Fruit fly (Drosophila melanogaster) whole organism, adult: ENCODE results near the gene CG42762.

Experiments
- CG11617 ChIP-seq: fragments of 200-800 bp; sonication (Bioruptor generic); optimal IDR thresholded peaks from 2 replicates; lab custom pipeline; 2017; ENCODE audit warnings: mild to moderate bottlenecking, missing biosample characterization, missing genetic modification reagents, missing genetic modification characterization
- CG33017 ChIP-seq: fragments of 200-800 bp; sonication (Bioruptor generic); optimal IDR thresholded peaks from 2 replicates; lab custom pipeline; 2018; ENCODE audit warnings: missing biosample characterization, mild to moderate bottlenecking, missing genetic modification characterization, moderate library complexity
- CG7045 ChIP-seq: fragments of 200-800 bp; sonication (Bioruptor generic); optimal IDR thresholded peaks from 2 replicates; lab custom pipeline; 2017; ENCODE audit warnings: missing biosample characterization, mild to moderate bottlenecking, missing genetic modification characterization
- Hr96 ChIP-seq: fragments of 200-800 bp; sonication (Bioruptor generic); optimal IDR thresholded peaks from 2 replicates; lab custom pipeline; 2016; ENCODE audit warnings: missing biosample characterization, missing genetic modification characterization
- cic ChIP-seq: fragments of 200-800 bp; sonication (Bioruptor generic); optimal IDR thresholded peaks from 2 replicates; lab custom pipeline; 2017; ENCODE audit warnings: missing biosample characterization, mild to moderate bottlenecking, missing genetic modification characterization, moderate library complexity
- ovo ChIP-seq: fragments of 200-800 bp; sonication (Bioruptor generic); optimal IDR thresholded peaks from 2 replicates; lab custom pipeline; 2016; ENCODE audit warnings: missing biosample characterization, missing genetic modification characterization
- pad ChIP-seq: fragments of 200-800 bp; sonication (Bioruptor generic); optimal IDR thresholded peaks from 3 replicates; lab custom pipeline; 2017; ENCODE audit warnings: missing biosample characterization, missing genetic modification characterization, mild to moderate bottlenecking, moderate library complexity, missing genetic modification reagents

DNA sequence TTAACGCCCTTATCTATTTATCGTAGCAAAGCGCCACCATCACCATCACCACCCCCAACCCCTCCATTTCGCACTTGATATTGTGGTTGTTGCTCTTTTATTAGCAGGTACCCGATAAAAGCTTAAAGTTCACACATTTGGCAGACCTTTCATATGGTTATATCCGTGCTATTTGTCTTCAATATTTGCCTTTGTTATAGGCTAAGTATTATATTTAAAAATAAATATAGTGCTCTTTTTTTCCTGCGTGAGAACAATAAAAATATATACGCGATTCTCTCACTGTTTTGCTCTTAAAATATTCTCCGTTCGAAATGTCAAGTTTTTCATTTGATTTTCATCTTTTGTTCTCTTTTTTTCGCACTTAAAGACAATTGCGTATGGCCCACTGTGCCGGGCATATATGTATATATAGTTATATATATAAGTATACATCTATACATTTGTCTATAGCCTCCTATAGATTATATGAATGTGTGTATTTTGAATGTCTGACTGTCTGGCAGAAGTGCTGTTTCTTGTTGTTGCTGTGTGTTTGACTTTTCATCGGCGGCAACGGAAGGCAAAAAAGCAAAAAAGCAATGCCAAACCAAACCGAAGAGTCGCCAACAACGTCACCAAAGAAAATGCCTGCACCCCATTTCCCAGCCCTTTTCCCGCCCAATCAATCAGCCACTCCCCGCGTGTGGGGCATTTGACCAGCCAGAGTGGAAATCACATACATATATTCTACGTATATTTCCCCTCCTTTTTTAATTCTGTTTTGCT is 49.6 kb downstream of the CG42762 start:
- peak; percentile 40 for TF ChIP-seq CG33017
- TF ChIP-seq Hr96 (GFP tag; lab: Kevin White, UChicago), result no peak
- TF ChIP-seq CG11617 (GFP tag; lab: Kevin White, UChicago), result peak; percentile 21
- peak; percentile 17 for TF ChIP-seq cic (GFP tag; lab: Kevin White, UChicago)
- TF ChIP-seq CG7045 (GFP tag; lab: Kevin White, UChicago), result no peak
- TF ChIP-seq ovo (GFP tag; lab: Kevin White, UChicago), result no peak
- no peak for TF ChIP-seq pad
